Worm (Caenorhabditis elegans) whole organism, young adult: ENCODE results near the gene mltn-3.

Experiments used
- B0035.1 ChIP-seq: sonication (generic microtip); optimal IDR thresholded peaks from 2 replicates; lab custom pipeline; 2016; ENCODE audit warnings: missing genetic modification characterization, mild to moderate bottlenecking, missing compliant biosample characterization, missing genotype, missing genetic modification reagents
- B0261.1 ChIP-seq: sonication (generic microtip); optimal IDR thresholded peaks from 2 replicates; lab custom pipeline; 2016; ENCODE audit warnings: mild to moderate bottlenecking, missing genetic modification characterization, moderate library complexity, missing compliant biosample characterization
- F23B12.7 ChIP-seq: sonication (generic microtip); optimal IDR thresholded peaks from 2 replicates; lab custom pipeline; 2017; ENCODE audit warnings: missing genetic modification characterization, mild to moderate bottlenecking, missing compliant biosample characterization, antibody characterized with exemption, moderate library complexity; ENCODE audit not compliant: insufficient read depth
- F33H1.4 ChIP-seq: fragments of 200-800 bp; sonication (Bioruptor generic); IDR thresholded peaks from 2 replicates; pipeline ENCODE4 v1.3.6; 2022; ENCODE audit warnings: missing genetic modification reagents, missing genetic modification characterization, missing compliant biosample characterization
- F49E8.2 ChIP-seq: sonication (generic microtip); optimal IDR thresholded peaks from 3 replicates; lab custom pipeline; 2017; ENCODE audit warnings: missing genetic modification characterization, mild to moderate bottlenecking, missing compliant biosample characterization, antibody characterized with exemption, moderate library complexity; ENCODE audit not compliant: insufficient read depth
- F52B5.7 ChIP-seq: sonication (generic microtip); optimal IDR thresholded peaks from 2 replicates; lab custom pipeline; 2016; ENCODE audit warnings: mild to moderate bottlenecking, missing genetic modification characterization, missing compliant biosample characterization
- attf-5 ChIP-seq: fragments of 200-800 bp; sonication (Bioruptor generic); optimal IDR thresholded peaks from 2 replicates; lab custom pipeline; 2018; ENCODE audit warnings: mild to moderate bottlenecking, missing genetic modification characterization, missing compliant biosample characterization
- attf-6 ChIP-seq: fragments of 200-800 bp; sonication (Bioruptor generic); IDR thresholded peaks from 2 replicates; pipeline ENCODE4 v1.3.6; 2022; ENCODE audit warnings: missing genetic modification reagents, missing genetic modification characterization, missing compliant biosample characterization
- cebp-1 ChIP-seq, 2 experiments: fragments of 200-800 bp in 1 of 2; sonication (Bioruptor generic) in 1 of 2; sonication (generic microtip) in 1 of 2; IDR thresholded peaks in 1 of 2; optimal IDR thresholded peaks in 1 of 2; 2 replicates each; pipeline versions ENCODE4 v1.3.6 to Lab custom; 2017 to 2022; ENCODE audit warnings: missing compliant biosample characterization in 2 of 2, missing genetic modification characterization in 2 of 2, mild to moderate bottlenecking in 1 of 2, missing genetic modification reagents in 1 of 2, moderate library complexity in 1 of 2
- ceh-100 ChIP-seq: fragments of 200-800 bp; sonication (Bioruptor generic); IDR thresholded peaks from 2 replicates; pipeline ENCODE4 v1.3.6; 2022; ENCODE audit warnings: missing genetic modification reagents, missing genetic modification characterization, missing compliant biosample characterization
- ceh-27 ChIP-seq: fragments of 200-800 bp; sonication (Bioruptor generic); optimal IDR thresholded peaks from 2 replicates; lab custom pipeline; 2018; ENCODE audit warnings: mild to moderate bottlenecking, missing genetic modification characterization, moderate library complexity, missing compliant biosample characterization
- ceh-58 ChIP-seq: fragments of 200-800 bp; sonication (Bioruptor generic); IDR thresholded peaks from 2 replicates; pipeline ENCODE4 v1.3.6; 2022; ENCODE audit warnings: missing genetic modification characterization, missing compliant biosample characterization
- ceh-91 ChIP-seq: fragments of 200-800 bp; sonication (Bioruptor generic); IDR thresholded peaks from 2 replicates; pipeline ENCODE4 v1.3.6; 2022; ENCODE audit warnings: missing genetic modification reagents, missing genetic modification characterization, missing compliant biosample characterization
- dpl-1 ChIP-seq: fragments of 150-350 bp; optimal IDR thresholded peaks from 2 replicates; lab custom pipeline; 2014; ENCODE audit warnings: missing biosample characterization, missing genetic modification reagents, missing genetic modification characterization
- efl-1 ChIP-seq: fragments of 150-350 bp; optimal IDR thresholded peaks from 2 replicates; lab custom pipeline; 2014; ENCODE audit warnings: missing biosample characterization, missing genetic modification reagents, missing genetic modification characterization
- egrh-3 ChIP-seq: fragments of 200-800 bp; sonication (Bioruptor generic); IDR thresholded peaks from 2 replicates; pipeline ENCODE4 v1.3.6; 2022; ENCODE audit warnings: missing genetic modification reagents, missing genetic modification characterization, missing compliant biosample characterization
- fkh-3 ChIP-seq: sonication (generic microtip); optimal IDR thresholded peaks from 2 replicates; lab custom pipeline; 2016; ENCODE audit warnings: mild to moderate bottlenecking, missing genetic modification characterization, missing compliant biosample characterization
- hlh-26 ChIP-seq: fragments of 200-800 bp; sonication (Bioruptor generic); conservative IDR thresholded peaks from 2 replicates; pipeline ENCODE4 v1.3.6; 2022; ENCODE audit warnings: missing genetic modification reagents, missing genetic modification characterization, missing compliant biosample characterization
- hmg-1.2 ChIP-seq: fragments of 200-800 bp; sonication (Bioruptor generic); IDR thresholded peaks from 2 replicates; pipeline ENCODE4 v1.3.6; 2022; ENCODE audit warnings: missing genetic modification reagents, missing genetic modification characterization, missing compliant biosample characterization
- lin-35 ChIP-seq, 3 experiments: fragments of 150-350 bp in 2 of 3; sonication (generic microtip) in 1 of 3; optimal IDR thresholded peaks; 2 replicates each; lab custom pipeline; 2014 to 2018; ENCODE audit warnings: missing biosample characterization in 3 of 3, missing genetic modification characterization in 3 of 3, missing genetic modification reagents in 3 of 3
- lin-40 ChIP-seq: sonication (generic microtip); optimal IDR thresholded peaks from 2 replicates; lab custom pipeline; 2016; ENCODE audit warnings: missing genetic modification characterization, mild to moderate bottlenecking, missing compliant biosample characterization, missing genotype, missing genetic modification reagents
- lin-54 ChIP-seq: fragments of 200-800 bp; sonication (Bioruptor generic); optimal IDR thresholded peaks from 2 replicates; lab custom pipeline; 2018; ENCODE audit warnings: mild to moderate bottlenecking, missing genetic modification characterization, missing compliant biosample characterization
- lir-1 ChIP-seq: fragments of 200-800 bp; sonication (Bioruptor generic); conservative IDR thresholded peaks from 2 replicates; pipeline ENCODE4 v1.3.6; 2022; ENCODE audit warnings: missing genetic modification reagents, missing genetic modification characterization, missing compliant biosample characterization
- lsl-1 ChIP-seq: fragments of 200-800 bp; sonication (Bioruptor generic); optimal IDR thresholded peaks from 2 replicates; lab custom pipeline; 2018; ENCODE audit warnings: mild to moderate bottlenecking, missing genetic modification characterization, moderate library complexity, missing compliant biosample characterization
- lsy-27 ChIP-seq: sonication (generic microtip); optimal IDR thresholded peaks from 2 replicates; lab custom pipeline; 2017; ENCODE audit warnings: missing genetic modification characterization, mild to moderate bottlenecking, missing compliant biosample characterization, antibody characterized with exemption, missing genotype, borderline replicate concordance; ENCODE audit not compliant: insufficient read depth
- madf-3 ChIP-seq: fragments of 200-800 bp; sonication (Bioruptor generic); IDR thresholded peaks from 2 replicates; pipeline ENCODE4 v1.3.6; 2022; ENCODE audit warnings: missing genetic modification reagents, missing genetic modification characterization, missing compliant biosample characterization
- madf-6 ChIP-seq: fragments of 200-800 bp; sonication (Bioruptor generic); IDR thresholded peaks from 2 replicates; pipeline ENCODE4 v1.3.6; 2022; ENCODE audit warnings: missing genetic modification reagents, missing genetic modification characterization, missing compliant biosample characterization
- madf-8 ChIP-seq: fragments of 200-800 bp; sonication (Bioruptor generic); conservative IDR thresholded peaks from 2 replicates; pipeline ENCODE4 v1.3.6; 2022; ENCODE audit warnings: missing genetic modification reagents, missing genetic modification characterization, missing compliant biosample characterization
- mcd-1 ChIP-seq: fragments of 200-800 bp; sonication (Bioruptor generic); IDR thresholded peaks from 2 replicates; pipeline ENCODE4 v1.3.6; 2022; ENCODE audit warnings: missing genetic modification reagents, missing genetic modification characterization, missing compliant biosample characterization
- pha-4 ChIP-seq: fragments of 150-350 bp; sonication (generic microtip); optimal IDR thresholded peaks from 2 replicates; lab custom pipeline; 2014; ENCODE audit warnings: missing biosample characterization, missing genetic modification reagents, missing genetic modification characterization
- rcor-1 ChIP-seq: fragments of 200-800 bp; sonication (Bioruptor generic); IDR thresholded peaks from 2 replicates; pipeline ENCODE4 v1.3.6; 2022; ENCODE audit warnings: missing genetic modification reagents, missing genetic modification characterization, missing compliant biosample characterization
- snpc-4 ChIP-seq, 5 experiments: fragments of 150-350 bp in 1 of 5; sonication (generic microtip) in 4 of 5; optimal IDR thresholded peaks; 2 replicates each; lab custom pipeline; 2014 to 2018; ENCODE audit warnings: missing genetic modification characterization in 5 of 5, missing biosample characterization in 3 of 5, antibody characterized with exemption in 2 of 5, mild to moderate bottlenecking in 2 of 5, missing compliant biosample characterization in 2 of 5, missing genotype in 2 of 5, moderate library complexity in 2 of 5, missing genetic modification reagents in 1 of 5
- sptf-2 ChIP-seq: fragments of 200-800 bp; sonication (Bioruptor generic); optimal IDR thresholded peaks from 2 replicates; lab custom pipeline; 2018; ENCODE audit warnings: mild to moderate bottlenecking, missing genetic modification characterization, missing compliant biosample characterization
- tbp1 ChIP-seq: fragments of 200-800 bp; sonication (Bioruptor generic); optimal IDR thresholded peaks from 2 replicates; lab custom pipeline; 2018; ENCODE audit warnings: mild to moderate bottlenecking, missing genetic modification characterization, missing compliant biosample characterization
- xnd-1 ChIP-seq: sonication (generic microtip); optimal IDR thresholded peaks from 2 replicates; lab custom pipeline; 2016; ENCODE audit warnings: missing genotype, missing genetic modification reagents, missing genetic modification characterization, missing compliant biosample characterization
- zfh-2 ChIP-seq: fragments of 200-800 bp; sonication (Bioruptor generic); conservative IDR thresholded peaks from 2 replicates; pipeline ENCODE4 v1.3.6; 2022; ENCODE audit warnings: missing genetic modification reagents, missing genetic modification characterization, missing compliant biosample characterization

Gene mltn-3

ce11 chrII:13886431-13886830 lies 29.7 kb upstream of the mltn-3 start:
- TF ChIP-seq attf-6 (GFP tag; lab: Robert Waterston, UW): no peak
- TF ChIP-seq madf-6: no peak
- no peak for TF ChIP-seq F52B5.7 (tag; lab: Kevin White, UChicago)
- peak; percentile 55; the same call in 1 of the 2 replicates for TF ChIP-seq egrh-3
- no peak for TF ChIP-seq lir-1 (GFP tag; lab: Robert Waterston, UW)
- no peak for TF ChIP-seq B0261.1 (tag; lab: Kevin White, UChicago)
- TF ChIP-seq sptf-2 (GFP tag; lab: Kevin White, UChicago): peak; percentile 17
- TF ChIP-seq hlh-26 (GFP tag; lab: Robert Waterston, UW): no peak
- TF ChIP-seq zfh-2: peak; percentile 87

ce11 chrII:13888278-13888677 lies 27.9 kb upstream of the mltn-3 start, which contains the start of gene mcd-1:
Gene mcd-1, plus strand, starts transcription at chrII:13888544.
- TF ChIP-seq egrh-3 (peak; percentile 67; the same call in 1 of the 2 replicates), rcor-1 (GFP tag; lab: Robert Waterston, UW) (peak; percentile 38; the same call in 1 of the 2 replicates), ceh-58 (GFP tag; lab: Robert Waterston, UW) (no peak), lsy-27 (tag; lab: Kevin White, UChicago) (no peak), ceh-100 (GFP tag; lab: Robert Waterston, UW) (peak; percentile 35; the same call in 1 of the 2 replicates), ceh-91 (peak; percentile 50), mcd-1 (peak; percentile 83), tbp1 (no peak), madf-6 (peak; percentile 67; the same call in 1 of the 2 replicates), fkh-3 (tag; lab: Kevin White, UChicago) (no peak), dpl-1 (GFP tag; lab: Kevin White, UChicago) (peak; percentile 64), xnd-1 (tag; lab: Kevin White, UChicago) (peak; percentile 16), efl-1 (peak; percentile 75), lin-40 (tag; lab: Kevin White, UChicago) (peak; percentile 16), cebp-1 (GFP tag; IDR thresholded peaks at IDR 0.05; lab: Robert Waterston, UW) (no peak), cebp-1 (tag; optimal IDR thresholded peaks at IDR 0.05; lab: Kevin White, UChicago) (peak; percentile 58), madf-3 (GFP tag; lab: Robert Waterston, UW) (peak; percentile 98), ceh-27 (peak; percentile 2), attf-5 (GFP tag; lab: Kevin White, UChicago) (peak; percentile 73), B0035.1 (tag; lab: Kevin White, UChicago) (no peak), F23B12.7 (tag; lab: Kevin White, UChicago) (peak; percentile 60), F49E8.2 (tag; lab: Kevin White, UChicago) (no peak), hmg-1.2 (peak; percentile 31; the same call in 1 of the 2 replicates), madf-8 (GFP tag; lab: Robert Waterston, UW) (0 out of 2 replicates have a peak, but pooled peaks have one; percentile 18), F33H1.4 (peak; percentile 38; the same call in 1 of the 2 replicates), lsl-1 (peak; percentile 54), lin-35 (GFP tag; optimal IDR thresholded peaks at IDR 0.05; lab: Kevin White, UChicago) (peak in 1 of 3 experiments; percentile 71), lin-54 (peak; percentile 53), snpc-4 (GFP tag; optimal IDR thresholded peaks at IDR 0.05; lab: Kevin White, UChicago) (no peak), snpc-4 (tag; optimal IDR thresholded peaks at IDR 0.05; lab: Kevin White, UChicago) (peak in 2 of 4 experiments; percentile 44 to 51), pha-4 (peak; percentile 22)
- TF ChIP-seq, all 124 proteins: peak for 23
